Worm (Caenorhabditis elegans) whole organism, L3 larva: ENCODE results near the gene sre-13.

Source experiments
- aly-2 ChIP-seq: fragments of 150-350 bp; optimal IDR thresholded peaks from 2 replicates; lab custom pipeline; 2014; ENCODE audit warnings: missing biosample characterization, missing genetic modification characterization
- ceh-9 ChIP-seq: sonication (generic microtip); optimal IDR thresholded peaks from 2 replicates; lab custom pipeline; 2018; ENCODE audit warnings: missing biosample characterization, missing genetic modification characterization
- elt-1 ChIP-seq: fragments of 150-350 bp; optimal IDR thresholded peaks from 2 replicates; lab custom pipeline; 2014; ENCODE audit warnings: missing biosample characterization, missing genetic modification characterization
- elt-3 ChIP-seq, 3 experiments: fragments of 150-350 bp in 1 of 3; sonication (generic microtip) in 2 of 3; optimal IDR thresholded peaks; 2 replicates in 2 of 3; 4 replicates in 1 of 3; lab custom pipeline; 2014 to 2017; ENCODE audit warnings: missing biosample characterization in 3 of 3, missing genetic modification characterization in 3 of 3
- fkh-10 ChIP-seq: sonication (generic microtip); optimal IDR thresholded peaks from 2 replicates; lab custom pipeline; 2017; ENCODE audit warnings: missing biosample characterization, missing genetic modification reagents, missing genetic modification characterization
- lin-15B ChIP-seq: fragments of 150-350 bp; optimal IDR thresholded peaks from 2 replicates; lab custom pipeline; 2014; ENCODE audit warnings: missing biosample characterization, missing genetic modification characterization
- nhr-76 ChIP-seq: fragments of 150-350 bp; sonication (generic microtip); optimal IDR thresholded peaks from 5 replicates; lab custom pipeline; 2014; ENCODE audit warnings: missing biosample characterization, missing genetic modification characterization
- pqm-1 ChIP-seq: fragments of 150-350 bp; optimal IDR thresholded peaks from 2 replicates; lab custom pipeline; 2017; ENCODE audit warnings: missing biosample characterization, missing genetic modification characterization, inconsistent platforms
- skn-1 ChIP-seq: fragments of 150-350 bp; optimal IDR thresholded peaks from 2 replicates; lab custom pipeline; 2014; ENCODE audit warnings: missing biosample characterization, missing genetic modification characterization
- snpc-4 ChIP-seq: fragments of 150-350 bp; optimal IDR thresholded peaks from 2 replicates; lab custom pipeline; 2014; ENCODE audit warnings: missing biosample characterization, missing genetic modification characterization
- ztf-11 ChIP-seq: fragments of 150-350 bp; optimal IDR thresholded peaks from 2 replicates; lab custom pipeline; 2014; ENCODE audit warnings: missing biosample characterization, missing genetic modification characterization
- ztf-4 ChIP-seq: fragments of 150-350 bp; optimal IDR thresholded peaks from 2 replicates; lab custom pipeline; 2014; ENCODE audit warnings: missing biosample characterization, missing genetic modification characterization

- no peak for TF ChIP-seq nhr-76 (tag; lab: Kevin White, UChicago)
- no peak for TF ChIP-seq ztf-4 (tag; lab: Kevin White, UChicago)
- no peak for TF ChIP-seq skn-1 (tag; lab: Kevin White, UChicago)
- TF ChIP-seq fkh-10 = no peak
- TF ChIP-seq lin-15B (tag; lab: Kevin White, UChicago) = no peak
- TF ChIP-seq pqm-1 = no peak
- no peak for TF ChIP-seq snpc-4 (tag; lab: Kevin White, UChicago)
- no peak for TF ChIP-seq ztf-11
- no peak for TF ChIP-seq ceh-9 (tag; lab: Kevin White, UChicago)
- TF ChIP-seq elt-1 (tag; lab: Kevin White, UChicago) = peak; percentile 50
- TF ChIP-seq aly-2 (tag; lab: Kevin White, UChicago) = no peak
- no peak for TF ChIP-seq elt-3 (tag; optimal IDR thresholded peaks at IDR 0.05; lab: Kevin White, UChicago)
These were observed 31.2 kb downstream of the sre-13 start, which contains the start of gene F19H8.2 for ce11 chrII:14605479-14605878.
